Worm (Caenorhabditis elegans) whole organism, late embryonic: Measurements from ENCODE around the gene msp-77.

Experiments
- F13H6.1 ChIP-seq: sonication (generic microtip); optimal IDR thresholded peaks from 2 replicates; lab custom pipeline; 2016; ENCODE audit warnings: missing genetic modification characterization, missing compliant biosample characterization
- ahr-1 ChIP-seq: sonication (generic microtip); optimal IDR thresholded peaks from 2 replicates; lab custom pipeline; 2016; ENCODE audit warnings: missing genetic modification characterization, missing compliant biosample characterization
- ceh-22 ChIP-seq: sonication (generic microtip); optimal IDR thresholded peaks from 2 replicates; lab custom pipeline; 2017; ENCODE audit warnings: missing biosample characterization, missing genetic modification characterization
- ceh-45 ChIP-seq: fragments of 200-800 bp; sonication (Bioruptor generic); IDR thresholded peaks from 2 replicates; pipeline ENCODE4 v1.3.6; 2022; ENCODE audit warnings: missing genetic modification reagents, missing genetic modification characterization, missing compliant biosample characterization
- che-1 ChIP-seq: sonication (generic microtip); optimal IDR thresholded peaks from 2 replicates; lab custom pipeline; 2016; ENCODE audit warnings: mild to moderate bottlenecking, missing genetic modification characterization, missing compliant biosample characterization
- fax-1 ChIP-seq: sonication (generic microtip); optimal IDR thresholded peaks from 2 replicates; lab custom pipeline; 2016; ENCODE audit warnings: missing genotype, missing genetic modification characterization, missing compliant biosample characterization
- hlh-13 ChIP-seq: fragments of 200-800 bp; sonication (Bioruptor generic); optimal IDR thresholded peaks from 2 replicates; lab custom pipeline; 2018; ENCODE audit warnings: mild to moderate bottlenecking, missing genetic modification characterization, missing compliant biosample characterization
- npax-4 ChIP-seq: sonication (generic microtip); optimal IDR thresholded peaks from 2 replicates; lab custom pipeline; 2016; ENCODE audit warnings: missing genetic modification characterization, missing compliant biosample characterization
- odd-2 ChIP-seq: sonication (generic microtip); optimal IDR thresholded peaks from 2 replicates; lab custom pipeline; 2017; ENCODE audit warnings: antibody characterized with exemption, mild to moderate bottlenecking, missing genetic modification characterization, missing compliant biosample characterization
- pqm-1 ChIP-seq: sonication (generic microtip); optimal IDR thresholded peaks from 2 replicates; lab custom pipeline; 2016; ENCODE audit warnings: missing genetic modification characterization, missing compliant biosample characterization
- rnt-1 ChIP-seq: sonication (generic microtip); optimal IDR thresholded peaks from 2 replicates; lab custom pipeline; 2016; ENCODE audit warnings: missing genetic modification characterization, missing compliant biosample characterization
- ztf-16 ChIP-seq: sonication (generic microtip); optimal IDR thresholded peaks from 2 replicates; lab custom pipeline; 2017; ENCODE audit warnings: missing genetic modification characterization, missing compliant biosample characterization

- no peak for TF ChIP-seq che-1 (tag; lab: Kevin White, UChicago)
- TF ChIP-seq ztf-16 = no peak
- TF ChIP-seq ahr-1 (tag; lab: Kevin White, UChicago) = no peak
- no peak for TF ChIP-seq ceh-45 (GFP tag; lab: Robert Waterston, UW)
- no peak for TF ChIP-seq F13H6.1 (tag; lab: Kevin White, UChicago)
- no peak for TF ChIP-seq rnt-1 (tag; lab: Kevin White, UChicago)
- no peak for TF ChIP-seq npax-4 (tag; lab: Kevin White, UChicago)
- no peak for TF ChIP-seq odd-2
- no peak for TF ChIP-seq hlh-13
- no peak for TF ChIP-seq fax-1 (tag; lab: Kevin White, UChicago)
- no peak for TF ChIP-seq ceh-22
- no peak for TF ChIP-seq pqm-1 (tag; lab: Kevin White, UChicago)
Measured at ce11 chrIV:9867915-9868314, 26.5 kb upstream of the msp-77 start.
